Worm (Caenorhabditis elegans) whole organism, L4/young adult: ENCODE data around the gene Y69A2AR.51.

ENCODE experiments used
- W03F9.2 ChIP-seq: fragments of 150-350 bp; optimal IDR thresholded peaks from 2 replicates; lab custom pipeline; 2014; ENCODE audit warnings: missing biosample characterization, missing genetic modification characterization
- him-1 ChIP-seq: sonication (generic microtip); optimal IDR thresholded peaks from 2 replicates; lab custom pipeline; 2016; ENCODE audit warnings: missing genotype, missing genetic modification reagents, missing genetic modification characterization, missing compliant biosample characterization

- no peak for TF ChIP-seq him-1 (tag; lab: Kevin White, UChicago)
- TF ChIP-seq W03F9.2 (tag; lab: Kevin White, UChicago): no peak
Measured at ce11 chrIV:2603556-2604021, 31.4 kb downstream of the Y69A2AR.51 start.
